Worm (Caenorhabditis elegans) whole organism, mixed stage, embryonic: ENCODE results near the gene C13A2.9.

Experiments used
- ceh-39 ChIP-seq: fragments of 150-350 bp; optimal IDR thresholded peaks from 2 replicates; lab custom pipeline; 2014; ENCODE audit warnings: missing biosample characterization, missing genetic modification characterization
- elt-1 ChIP-seq: sonication (generic microtip); optimal IDR thresholded peaks from 2 replicates; lab custom pipeline; 2017; ENCODE audit warnings: missing genetic modification characterization, mild to moderate bottlenecking, missing compliant biosample characterization, antibody characterized with exemption, moderate library complexity, borderline replicate concordance; ENCODE audit not compliant: insufficient read depth
- elt-3 ChIP-seq: fragments of 150-350 bp; optimal IDR thresholded peaks from 2 replicates; lab custom pipeline; 2014; ENCODE audit warnings: missing biosample characterization, missing genetic modification characterization
- ham-2 ChIP-seq: fragments of 200-800 bp; sonication (Bioruptor generic); optimal IDR thresholded peaks from 2 replicates; lab custom pipeline; 2018; ENCODE audit warnings: mild to moderate bottlenecking, missing genetic modification characterization, missing compliant biosample characterization
- lin-13 ChIP-seq: fragments of 150-350 bp; optimal IDR thresholded peaks from 2 replicates; lab custom pipeline; 2014; ENCODE audit warnings: missing biosample characterization, missing genetic modification characterization
- lsy-2 ChIP-seq: fragments of 150-350 bp; optimal IDR thresholded peaks from 2 replicates; lab custom pipeline; 2014; ENCODE audit warnings: missing biosample characterization, missing genetic modification characterization
- nhr-28 ChIP-seq: fragments of 150-350 bp; optimal IDR thresholded peaks from 2 replicates; lab custom pipeline; 2014; ENCODE audit warnings: missing biosample characterization, missing genetic modification characterization
- nhr-76 ChIP-seq: sonication (generic microtip); optimal IDR thresholded peaks from 2 replicates; lab custom pipeline; 2017; ENCODE audit warnings: missing biosample characterization, missing genetic modification characterization
- pha-4 ChIP-seq: fragments of 150-350 bp; optimal IDR thresholded peaks from 2 replicates; lab custom pipeline; 2018; ENCODE audit warnings: missing biosample characterization, missing genetic modification reagents, missing genetic modification characterization
- unc-39 ChIP-seq: fragments of 150-350 bp; optimal IDR thresholded peaks from 2 replicates; lab custom pipeline; 2014; ENCODE audit warnings: missing biosample characterization, missing genetic modification characterization
- unc-62 ChIP-seq: fragments of 150-350 bp; optimal IDR thresholded peaks from 2 replicates; lab custom pipeline; 2014; ENCODE audit warnings: missing biosample characterization, missing genetic modification reagents, missing genetic modification characterization
- zip-8 ChIP-seq: fragments of 150-350 bp; optimal IDR thresholded peaks from 2 replicates; lab custom pipeline; 2014; ENCODE audit warnings: missing biosample characterization, missing genetic modification characterization

ce11 chrV:7248227-7248953, 15.6 kb downstream of the C13A2.9 start:
- no peak for TF ChIP-seq unc-39 (tag; lab: Kevin White, UChicago)
- no peak for TF ChIP-seq ceh-39 (tag; lab: Kevin White, UChicago)
- TF ChIP-seq zip-8 (tag; lab: Kevin White, UChicago), result no peak
- TF ChIP-seq elt-3 (tag; lab: Kevin White, UChicago), result no peak
- TF ChIP-seq unc-62, result no peak
- no peak for TF ChIP-seq ham-2 (GFP tag; lab: Kevin White, UChicago)
- TF ChIP-seq pha-4 (tag; lab: Kevin White, UChicago), result no peak
- no peak for TF ChIP-seq nhr-76 (tag; lab: Kevin White, UChicago)
- TF ChIP-seq elt-1 (tag; lab: Kevin White, UChicago), result no peak
- no peak for TF ChIP-seq lsy-2
- no peak for TF ChIP-seq nhr-28
- TF ChIP-seq lin-13 (tag; lab: Kevin White, UChicago), result no peak
